Worm (Caenorhabditis elegans) whole organism, L1 larva: Measurements from ENCODE around the gene nduf-2.2.

ENCODE experiments used
- C04F5.9 ChIP-seq: sonication (generic microtip); optimal IDR thresholded peaks from 2 replicates; lab custom pipeline; 2016; ENCODE audit warnings: missing genetic modification characterization, missing compliant biosample characterization
- C34B4.2 ChIP-seq: sonication (generic microtip); optimal IDR thresholded peaks from 2 replicates; lab custom pipeline; 2017; ENCODE audit warnings: mild to moderate bottlenecking, missing genetic modification characterization, missing compliant biosample characterization
- F16B12.6 ChIP-seq: fragments of 150-350 bp; optimal IDR thresholded peaks from 2 replicates; lab custom pipeline; 2014; ENCODE audit warnings: missing biosample characterization, missing genetic modification characterization
- aly-2 ChIP-seq: fragments of 150-350 bp; optimal IDR thresholded peaks from 2 replicates; lab custom pipeline; 2014; ENCODE audit warnings: missing biosample characterization, missing genetic modification characterization
- ama-1 ChIP-seq: fragments of 150-350 bp; optimal IDR thresholded peaks from 2 replicates; lab custom pipeline; 2014
- blmp-1 ChIP-seq: fragments of 150-350 bp; optimal IDR thresholded peaks from 2 replicates; lab custom pipeline; 2014; ENCODE audit warnings: missing biosample characterization, missing genetic modification characterization
- ceh-63 ChIP-seq: fragments of 200-800 bp; sonication (Bioruptor generic); optimal IDR thresholded peaks from 2 replicates; lab custom pipeline; 2018; ENCODE audit warnings: mild to moderate bottlenecking, missing genetic modification characterization, missing compliant biosample characterization
- ceh-82 ChIP-seq, 3 experiments: fragments of 150-350 bp in 1 of 3; sonication (generic microtip) in 2 of 3; optimal IDR thresholded peaks; 2 replicates each; lab custom pipeline; 2014 to 2017; ENCODE audit warnings: missing biosample characterization in 3 of 3, missing genetic modification characterization in 3 of 3
- ceh-88 ChIP-seq: fragments of 200-800 bp; sonication (Bioruptor generic); IDR thresholded peaks from 2 replicates; pipeline ENCODE4 v1.3.6; 2022; ENCODE audit warnings: missing genetic modification characterization, missing compliant biosample characterization
- ceh-90 ChIP-seq: sonication (generic microtip); optimal IDR thresholded peaks from 2 replicates; lab custom pipeline; 2016; ENCODE audit warnings: missing genetic modification characterization, missing compliant biosample characterization
- ces-1 ChIP-seq: fragments of 150-350 bp; optimal IDR thresholded peaks from 2 replicates; lab custom pipeline; 2014; ENCODE audit warnings: missing biosample characterization, missing genetic modification reagents, missing genetic modification characterization
- efl-1 ChIP-seq, 4 experiments: fragments of 150-350 bp; optimal IDR thresholded peaks in 3 of 4; peaks in 1 of 4; 1 replicate in 1 of 4; 2 replicates in 3 of 4; lab custom pipeline; 2014; ENCODE audit warnings: missing biosample characterization in 2 of 4, missing genetic modification characterization in 2 of 4, missing genetic modification reagents in 2 of 4
- elt-2 ChIP-seq: sonication (generic microtip); optimal IDR thresholded peaks from 2 replicates; lab custom pipeline; 2016; ENCODE audit warnings: missing genetic modification characterization, mild to moderate bottlenecking, inconsistent platforms, missing compliant biosample characterization, missing genetic modification reagents
- elt-3 ChIP-seq, 6 experiments: fragments of 150-350 bp in 1 of 6; sonication (generic microtip); optimal IDR thresholded peaks; 2 replicates each; lab custom pipeline; 2017 to 2018; ENCODE audit warnings: missing biosample characterization in 6 of 6, missing genetic modification characterization in 6 of 6, inconsistent platforms in 1 of 6
- ets-5 ChIP-seq: fragments of 200-800 bp; sonication (Bioruptor generic); IDR thresholded peaks from 2 replicates; pipeline ENCODE4 v1.3.6; 2022; ENCODE audit warnings: missing genetic modification characterization, missing compliant biosample characterization
- fkh-10 ChIP-seq: sonication (generic microtip); optimal IDR thresholded peaks from 2 replicates; lab custom pipeline; 2017; ENCODE audit warnings: missing biosample characterization, missing genetic modification reagents, missing genetic modification characterization
- fkh-4 ChIP-seq: sonication (generic microtip); optimal IDR thresholded peaks from 2 replicates; lab custom pipeline; 2016; ENCODE audit warnings: missing compliant biosample characterization, missing genetic modification characterization, borderline replicate concordance
- fkh-8 ChIP-seq: sonication (generic microtip); optimal IDR thresholded peaks from 2 replicates; lab custom pipeline; 2016; ENCODE audit warnings: mild to moderate bottlenecking, missing genetic modification characterization, missing compliant biosample characterization
- fos-1 ChIP-seq: fragments of 150-350 bp; optimal IDR thresholded peaks from 2 replicates; lab custom pipeline; 2014; ENCODE audit warnings: missing biosample characterization, missing genetic modification characterization
- grh-1 ChIP-seq: fragments of 200-800 bp; sonication (Bioruptor generic); IDR thresholded peaks from 2 replicates; pipeline ENCODE4 v1.3.6; 2022; ENCODE audit warnings: missing genetic modification reagents, missing genetic modification characterization, missing compliant biosample characterization
- hlh-17 ChIP-seq: fragments of 200-800 bp; sonication (Bioruptor generic); optimal IDR thresholded peaks from 2 replicates; lab custom pipeline; 2018; ENCODE audit warnings: missing genetic modification characterization, mild to moderate bottlenecking, missing compliant biosample characterization, moderate library complexity, borderline replicate concordance
- hlh-4 ChIP-seq: sonication (generic microtip); optimal IDR thresholded peaks from 2 replicates; lab custom pipeline; 2016; ENCODE audit warnings: mild to moderate bottlenecking, missing genetic modification characterization, missing compliant biosample characterization
- jun-1 ChIP-seq: fragments of 150-350 bp; optimal IDR thresholded peaks from 2 replicates; lab custom pipeline; 2014; ENCODE audit warnings: missing biosample characterization, missing genetic modification reagents, missing genetic modification characterization
- lin-13 ChIP-seq: fragments of 150-350 bp; optimal IDR thresholded peaks from 2 replicates; lab custom pipeline; 2014; ENCODE audit warnings: missing biosample characterization, missing genetic modification reagents, missing genetic modification characterization
- lin-15B ChIP-seq: fragments of 150-350 bp; sonication (generic microtip); optimal IDR thresholded peaks from 3 replicates; lab custom pipeline; 2014; ENCODE audit warnings: missing biosample characterization, missing genetic modification characterization
- lin-35 ChIP-seq, 2 experiments: fragments of 150-350 bp; optimal IDR thresholded peaks; 2 replicates each; lab custom pipeline; 2014; ENCODE audit warnings: missing biosample characterization in 2 of 2, missing genetic modification characterization in 2 of 2, missing genetic modification reagents in 2 of 2
- mep-1 ChIP-seq: fragments of 150-350 bp; optimal IDR thresholded peaks from 2 replicates; lab custom pipeline; 2014; ENCODE audit warnings: missing biosample characterization, missing genetic modification characterization
- nhr-12 ChIP-seq: sonication (generic microtip); optimal IDR thresholded peaks from 2 replicates; lab custom pipeline; 2017; ENCODE audit warnings: missing biosample characterization, missing genetic modification characterization
- nhr-20 ChIP-seq: sonication (generic microtip); optimal IDR thresholded peaks from 2 replicates; lab custom pipeline; 2016; ENCODE audit warnings: mild to moderate bottlenecking, missing genetic modification characterization, missing compliant biosample characterization
- nhr-28 ChIP-seq: fragments of 150-350 bp; optimal IDR thresholded peaks from 2 replicates; lab custom pipeline; 2014; ENCODE audit warnings: missing biosample characterization, missing genetic modification characterization
- nhr-47 ChIP-seq: sonication (generic microtip); optimal IDR thresholded peaks from 2 replicates; lab custom pipeline; 2016; ENCODE audit warnings: mild to moderate bottlenecking, missing genetic modification characterization, moderate library complexity, missing compliant biosample characterization
- nhr-71 ChIP-seq: sonication (generic microtip); optimal IDR thresholded peaks from 2 replicates; lab custom pipeline; 2016; ENCODE audit warnings: mild to moderate bottlenecking, missing genetic modification characterization, moderate library complexity, missing compliant biosample characterization
- nhr-77 ChIP-seq: fragments of 150-350 bp; optimal IDR thresholded peaks from 2 replicates; lab custom pipeline; 2014; ENCODE audit warnings: missing biosample characterization, missing genetic modification characterization
- nhr-85 ChIP-seq: sonication (generic microtip); peaks from one replicate; lab custom pipeline; 2016; ENCODE audit warnings: missing genetic modification characterization, inconsistent platforms, missing compliant biosample characterization
- nhr-90 ChIP-seq: sonication (generic microtip); optimal IDR thresholded peaks from 2 replicates; lab custom pipeline; 2016; ENCODE audit warnings: mild to moderate bottlenecking, missing genetic modification characterization, missing compliant biosample characterization; ENCODE audit not compliant: poor library complexity
- rnt-1 ChIP-seq: sonication (generic microtip); optimal IDR thresholded peaks from 2 replicates; lab custom pipeline; 2016; ENCODE audit warnings: mild to moderate bottlenecking, missing genetic modification characterization, moderate library complexity, missing compliant biosample characterization
- snpc-4 ChIP-seq: fragments of 150-350 bp; optimal IDR thresholded peaks from 2 replicates; lab custom pipeline; 2014; ENCODE audit warnings: missing biosample characterization, missing genetic modification characterization
- snu-23 ChIP-seq: sonication (generic microtip); optimal IDR thresholded peaks from 2 replicates; lab custom pipeline; 2016; ENCODE audit warnings: missing genetic modification characterization, missing compliant biosample characterization
- sptf-1 ChIP-seq: fragments of 150-350 bp; optimal IDR thresholded peaks from 2 replicates; lab custom pipeline; 2014; ENCODE audit warnings: missing biosample characterization, missing genetic modification characterization
- sup-37 ChIP-seq: fragments of 200-800 bp; sonication (Bioruptor generic); optimal IDR thresholded peaks from 2 replicates; lab custom pipeline; 2018; ENCODE audit warnings: mild to moderate bottlenecking, missing genetic modification characterization, missing compliant biosample characterization
- swsn-7 ChIP-seq: sonication (generic microtip); optimal IDR thresholded peaks from 2 replicates; lab custom pipeline; 2016; ENCODE audit warnings: missing genetic modification characterization, missing compliant biosample characterization
- tbx-2 ChIP-seq: sonication (generic microtip); optimal IDR thresholded peaks from 2 replicates; lab custom pipeline; 2016; ENCODE audit warnings: missing genetic modification characterization, missing compliant biosample characterization
- tlp-1 ChIP-seq: fragments of 150-350 bp; optimal IDR thresholded peaks from 2 replicates; lab custom pipeline; 2014; ENCODE audit warnings: missing biosample characterization, missing genetic modification characterization
- unc-62 ChIP-seq: fragments of 150-350 bp; optimal IDR thresholded peaks from 2 replicates; lab custom pipeline; 2014; ENCODE audit warnings: missing biosample characterization, missing genetic modification reagents, missing genetic modification characterization
- xbp-1 ChIP-seq: sonication (generic microtip); optimal IDR thresholded peaks from 2 replicates; lab custom pipeline; 2016; ENCODE audit warnings: missing genetic modification characterization, missing compliant biosample characterization
- zag-1 ChIP-seq: fragments of 150-350 bp; optimal IDR thresholded peaks from 2 replicates; lab custom pipeline; 2014; ENCODE audit warnings: missing biosample characterization, missing genetic modification characterization
- ztf-11 ChIP-seq, 2 experiments: sonication (generic microtip); optimal IDR thresholded peaks; 2 replicates each; lab custom pipeline; 2016 to 2017; ENCODE audit warnings: missing genetic modification characterization in 2 of 2, missing biosample characterization in 1 of 2, missing compliant biosample characterization in 1 of 2
- ztf-4 ChIP-seq: fragments of 150-350 bp; optimal IDR thresholded peaks from 2 replicates; lab custom pipeline; 2014; ENCODE audit warnings: missing biosample characterization, missing genetic modification characterization

Gene nduf-2.2

DNA sequence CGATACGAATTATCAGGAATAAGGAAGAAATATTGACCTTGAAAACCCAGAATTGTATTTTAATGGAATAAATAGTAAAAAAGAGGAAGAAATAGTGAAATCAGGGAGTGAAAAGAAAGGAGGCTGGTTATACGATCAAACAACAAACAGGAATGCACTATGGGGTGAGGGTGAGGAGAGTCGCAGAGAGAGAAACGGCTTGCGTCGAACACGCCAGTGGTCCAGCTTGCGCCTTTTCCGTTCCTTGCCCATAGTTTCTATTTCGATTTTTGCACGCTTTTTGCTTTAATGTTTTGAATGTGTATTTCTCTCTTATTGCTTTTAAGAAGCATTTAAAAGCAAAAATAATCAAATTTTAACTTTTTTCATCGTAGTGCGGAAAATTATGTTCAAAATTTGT, 11.4 kb upstream of the nduf-2.2 start (continued):
- TF ChIP-seq nhr-77 (tag; lab: Kevin White, UChicago) (peak; percentile 85), fkh-4 (tag; lab: Kevin White, UChicago) (no peak), hlh-4 (no peak), nhr-85 (tag; lab: Kevin White, UChicago) (peak; percentile 83), lin-15B (peak; percentile 55), ama-1 (lab: Kevin White, UChicago) (no peak), xbp-1 (tag; lab: Kevin White, UChicago) (peak; percentile 65), nhr-28 (no peak)

DNA sequence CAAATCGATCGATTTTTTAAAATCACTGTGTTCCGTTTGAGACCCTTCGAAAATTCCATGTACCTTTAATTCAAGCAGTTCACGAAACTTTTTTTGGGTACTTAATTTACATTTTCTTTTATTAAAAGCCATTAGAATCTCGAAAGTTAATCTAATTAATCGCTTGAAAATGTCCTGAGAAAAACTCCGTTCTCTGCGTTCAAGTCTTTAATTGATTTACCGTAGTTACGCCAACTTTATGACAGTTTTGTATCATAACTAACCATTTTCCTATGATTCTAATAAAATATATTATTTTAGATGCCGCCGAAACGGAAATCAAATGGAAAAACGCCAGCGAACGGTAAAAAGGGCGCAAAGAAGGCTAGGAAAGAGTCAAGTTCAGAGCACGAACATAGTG, 10.8 kb upstream of the nduf-2.2 start, which contains the start of gene jhdm-1:
TSS of gene jhdm-1 (plus strand) at position 301 of the 400 bp plus-strand sequence.
- TF ChIP-seq F16B12.6 (tag; lab: Kevin White, UChicago) (no peak), ces-1 (GFP tag; lab: Kevin White, UChicago) (no peak), tlp-1 (no peak), zag-1 (tag; lab: Kevin White, UChicago) (no peak), fkh-8 (tag; lab: Kevin White, UChicago) (no peak), ztf-4 (no peak), nhr-71 (no peak), fkh-10 (no peak), nhr-20 (no peak), elt-3 (tag; optimal IDR thresholded peaks at IDR 0.05; lab: Kevin White, UChicago) (no peak), tbx-2 (tag; lab: Kevin White, UChicago) (no peak), mep-1 (tag; lab: Kevin White, UChicago) (no peak), snpc-4 (tag; lab: Kevin White, UChicago) (no peak), sptf-1 (tag; lab: Kevin White, UChicago) (no peak), ceh-63 (GFP tag; lab: Kevin White, UChicago) (no peak), ceh-82 (tag; optimal IDR thresholded peaks at IDR 0.05; lab: Kevin White, UChicago) (no peak), elt-2 (no peak), fos-1 (tag; lab: Kevin White, UChicago) (no peak), swsn-7 (tag; lab: Kevin White, UChicago) (no peak), jun-1 (tag; lab: Kevin White, UChicago) (no peak)
- TF ChIP-seq, all 84 proteins: peak for 0

DNA sequence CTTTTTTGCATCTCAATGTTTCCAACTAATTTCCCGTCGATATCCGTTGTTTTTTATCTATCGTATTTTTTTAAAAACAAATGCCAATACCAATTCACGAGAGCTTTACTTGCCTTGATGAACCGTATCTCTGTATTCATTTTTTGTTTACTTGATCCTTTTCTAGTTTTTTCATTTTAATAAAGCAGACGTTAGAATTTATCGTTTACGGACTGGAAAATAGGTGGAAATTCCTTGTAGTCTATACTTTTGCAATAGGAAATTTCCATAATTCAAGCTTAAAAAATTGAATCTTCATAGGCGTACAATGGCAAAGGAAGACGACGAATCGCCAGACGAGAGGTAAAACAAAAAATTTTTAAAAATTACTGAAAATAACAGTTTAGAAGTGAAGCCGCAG, 5.2 kb upstream of the nduf-2.2 start, which contains the start of gene algn-1:
TSS of gene algn-1 (plus strand) at position 301 of the 400 bp plus-strand sequence.
- TF ChIP-seq ceh-63 (GFP tag; lab: Kevin White, UChicago), result no peak
- no peak for TF ChIP-seq nhr-12 (tag; lab: Kevin White, UChicago)
- TF ChIP-seq ztf-11 (tag; optimal IDR thresholded peaks at IDR 0.05; lab: Kevin White, UChicago), result no peak
- TF ChIP-seq lin-15B, result no peak
- no peak for TF ChIP-seq sup-37
- no peak for TF ChIP-seq xbp-1 (tag; lab: Kevin White, UChicago)
- no peak for TF ChIP-seq ceh-88 (GFP tag; lab: Robert Waterston, UW)
- TF ChIP-seq rnt-1, result no peak
- TF ChIP-seq unc-62 (GFP tag; lab: Kevin White, UChicago), result no peak
- TF ChIP-seq nhr-77 (tag; lab: Kevin White, UChicago), result no peak
- no peak for TF ChIP-seq lin-13 (GFP tag; lab: Kevin White, UChicago)
- TF ChIP-seq ama-1 (lab: Kevin White, UChicago), result no peak
- TF ChIP-seq ztf-4, result no peak
- TF ChIP-seq C04F5.9 (tag; lab: Kevin White, UChicago), result no peak
- TF ChIP-seq, all 84 proteins: peak for 0

DNA sequence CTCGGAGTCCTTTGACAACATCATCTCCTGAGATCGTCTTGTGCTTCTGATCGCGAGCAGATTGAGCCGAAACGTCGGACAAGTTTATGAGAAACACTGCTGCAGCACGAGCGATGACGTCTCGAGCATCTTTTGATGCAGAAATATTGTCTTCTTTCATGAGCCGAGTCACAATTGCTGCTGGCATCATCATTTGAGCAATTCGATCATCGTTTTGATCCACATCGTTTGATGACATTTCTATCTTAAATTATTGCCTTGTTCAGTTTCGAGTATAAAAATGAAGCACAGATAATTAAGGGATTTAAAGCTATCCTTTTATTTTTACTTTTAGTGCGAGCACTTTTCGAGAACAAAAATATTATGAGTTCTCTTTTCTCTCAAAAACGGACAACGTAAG, 2.4 kb upstream of the nduf-2.2 start, which contains the start of gene T26A5.8:
TSS of gene T26A5.8 (minus strand) at position 247 of the 400 bp plus-strand sequence.
- TF ChIP-seq nhr-71 (peak; percentile 56), C34B4.2 (tag; lab: Kevin White, UChicago) (no peak), blmp-1 (tag; lab: Kevin White, UChicago) (no peak), hlh-17 (GFP tag; lab: Kevin White, UChicago) (no peak), lin-35 (GFP tag; optimal IDR thresholded peaks at IDR 0.05; lab: Kevin White, UChicago) (no peak), nhr-47 (tag; lab: Kevin White, UChicago) (peak; percentile 11), hlh-4 (no peak), sptf-1 (tag; lab: Kevin White, UChicago) (no peak), ets-5 (GFP tag; lab: Robert Waterston, UW) (no peak), ceh-88 (GFP tag; lab: Robert Waterston, UW) (no peak), grh-1 (GFP tag; lab: Robert Waterston, UW) (no peak), aly-2 (tag; lab: Kevin White, UChicago) (no peak), fkh-10 (no peak), ceh-90 (no peak), efl-1 (optimal IDR thresholded peaks at IDR 0.05; lab: Kevin White, UChicago) (no peak), efl-1 (GFP tag; optimal IDR thresholded peaks at IDR 0.05 in 1 of 2; lab: Kevin White, UChicago) (no peak), snu-23 (GFP tag; lab: Kevin White, UChicago) (peak; percentile 11), xbp-1 (tag; lab: Kevin White, UChicago) (no peak), tbx-2 (tag; lab: Kevin White, UChicago) (no peak), nhr-90 (tag; lab: Kevin White, UChicago) (peak; percentile 12)
